Fruit fly (Drosophila melanogaster): ENCODE data around the gene Cdep.

Cdep gene

dm6 chr3R:4906627-4906940 is 3.8 kb upstream of the Cdep start (continued):
- TF ChIP-seq CG2202 (tag; optimal IDR thresholded peaks at IDR 0.05) (no peak), CG33213 (GFP tag; optimal IDR thresholded peaks at IDR 0.05) (no peak), vvl (GFP tag; IDR thresholded peaks at IDR 0.05) (0 out of 2 replicates have a peak, but pooled peaks have one; percentile 21), ato (GFP tag; IDR thresholded peaks at IDR 0.05; ENCODE audit: partially characterized antibody) (peak; percentile 25; the same call in 1 of the 2 replicates), mld (GFP tag; IDR thresholded peaks at IDR 0.05; ENCODE audit: partially characterized antibody) (no peak), crol (GFP tag; IDR thresholded peaks at IDR 0.05) (no peak), CG11398 (GFP tag; optimal IDR thresholded peaks at IDR 0.05) (no peak), CG4328 (GFP tag; optimal IDR thresholded peaks at IDR 0.05) (no peak), slp2 (GFP tag; optimal IDR thresholded peaks at IDR 0.05) (no peak), tna (GFP tag; IDR thresholded peaks at IDR 0.05; ENCODE audit: partially characterized antibody) (no peak), Adf1 (GFP tag; IDR thresholded peaks at IDR 0.05) (no peak), Awh (GFP tag; IDR thresholded peaks at IDR 0.05) (no peak), chinmo (GFP tag; IDR thresholded peaks at IDR 0.05; ENCODE audit: partially characterized antibody) (no peak), HLH3B (GFP tag; IDR thresholded peaks at IDR 0.05) (no peak), B-H1 (GFP tag; IDR thresholded peaks at IDR 0.05) (no peak), CG12155 (GFP tag; optimal IDR thresholded peaks at IDR 0.05) (no peak), CG6791 (GFP tag; IDR thresholded peaks at IDR 0.05; ENCODE audit: partially characterized antibody) (peak; percentile 4; the same call in 1 of the 3 replicates), Xbp1 (GFP tag; optimal IDR thresholded peaks at IDR 0.05) (no peak), CG13624 (GFP tag; optimal IDR thresholded peaks at IDR 0.05) (no peak), Med (GFP tag) (peak; percentile 77), CG14860 (GFP tag; IDR thresholded peaks at IDR 0.05; ENCODE audit: partially characterized antibody) (0 out of 3 replicates have a peak, but pooled peaks have one; percentile 0), Dp (GFP tag; optimal IDR thresholded peaks at IDR 0.05) (peak; percentile 7), CG14965 (GFP tag; optimal IDR thresholded peaks at IDR 0.05; ENCODE audit: borderline replicate concordance) (no peak), Lim3 (GFP tag; IDR thresholded peaks at IDR 0.05) (no peak), salm (tag; optimal IDR thresholded peaks at IDR 0.05) (no peak), Vsx1 (GFP tag; optimal IDR thresholded peaks at IDR 0.05) (no peak), Atf3 (GFP tag; optimal IDR thresholded peaks at IDR 0.05) (no peak), Doc3 (GFP tag; IDR thresholded peaks at IDR 0.05; ENCODE audit: partially characterized antibody) (peak; percentile 15; the same call in 1 of the 3 replicates), C15 (GFP tag; IDR thresholded peaks at IDR 0.05) (no peak), CG2116 (GFP tag; optimal IDR thresholded peaks at IDR 0.05) (no peak), kay (GFP tag; optimal IDR thresholded peaks at IDR 0.05) (no peak), E2f1 (GFP tag; IDR thresholded peaks at IDR 0.05) (0 out of 2 replicates have a peak, but pooled peaks have one; percentile 17), Ets65A (GFP tag) (no peak), gcm (GFP tag; optimal IDR thresholded peaks at IDR 0.05) (no peak), CG9797 (GFP tag; optimal IDR thresholded peaks at IDR 0.05) (peak; percentile 69)

DNA sequence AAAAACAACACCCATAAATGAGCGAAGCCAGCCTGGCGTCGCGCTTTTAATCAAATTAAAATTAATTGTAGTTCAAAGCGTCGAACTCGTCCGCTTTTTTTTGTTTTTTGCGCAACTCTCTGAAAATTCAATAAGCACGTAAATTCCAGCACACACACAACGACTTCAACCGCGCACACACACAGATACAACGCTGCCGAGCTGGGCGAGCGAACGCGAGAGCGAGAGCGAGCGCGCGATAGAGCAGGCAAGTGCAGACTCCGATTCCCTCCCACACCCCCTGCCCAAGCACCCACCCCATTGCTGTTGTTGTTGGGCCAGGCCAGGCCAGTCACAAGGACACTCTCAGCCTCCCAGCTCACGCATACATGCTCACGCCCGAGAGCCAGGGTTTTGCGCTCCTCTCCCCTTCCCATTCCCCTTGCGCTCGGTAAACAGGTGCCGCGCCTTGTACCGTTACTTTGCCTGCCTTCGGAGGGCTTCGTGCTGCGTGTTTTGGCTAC is 538 bp downstream of the Cdep start:
- no peak for TF ChIP-seq HLH54F (GFP tag; optimal IDR thresholded peaks at IDR 0.05)
- no peak for TF ChIP-seq CG6765 (GFP tag; optimal IDR thresholded peaks at IDR 0.05)
- no peak for TF ChIP-seq fd96Cb (tag; optimal IDR thresholded peaks at IDR 0.05)
- TF ChIP-seq mam (GFP tag; optimal IDR thresholded peaks at IDR 0.05) = no peak
- TF ChIP-seq so (GFP tag; IDR thresholded peaks at IDR 0.05) = no peak
- TF ChIP-seq CG7556 (GFP tag; optimal IDR thresholded peaks at IDR 0.05) = no peak
- TF ChIP-seq Aef1 (GFP tag; IDR thresholded peaks at IDR 0.05) = peak; percentile 51; the same call in 2 of the 3 replicates
- 0 out of 3 replicates have a peak, but pooled peaks have one; percentile 1 for TF ChIP-seq CG2199 (GFP tag; IDR thresholded peaks at IDR 0.05)
- TF ChIP-seq CG10543 (GFP tag; optimal IDR thresholded peaks at IDR 0.05) = peak; percentile 51
- no peak for TF ChIP-seq CG2889 (GFP tag; IDR thresholded peaks at IDR 0.05)
- TF ChIP-seq PHDP (tag; optimal IDR thresholded peaks at IDR 0.05) = no peak
- TF ChIP-seq hb (GFP tag; IDR thresholded peaks at IDR 0.05; ENCODE audit: partially characterized antibody) = no peak
- no peak for TF ChIP-seq gcm (GFP tag; optimal IDR thresholded peaks at IDR 0.05)
- peak; percentile 3 for TF ChIP-seq CG7987 (GFP tag; optimal IDR thresholded peaks at IDR 0.05)
- no peak for TF ChIP-seq CG12219 (GFP tag; optimal IDR thresholded peaks at IDR 0.05)
- no peak for TF ChIP-seq pita (GFP tag; optimal IDR thresholded peaks at IDR 0.05)
- no peak for TF ChIP-seq lov (optimal IDR thresholded peaks at IDR 0.05)
- TF ChIP-seq lov (GFP tag; IDR thresholded peaks at IDR 0.05) = 0 out of 3 replicates have a peak, but pooled peaks have one; percentile 35
- peak; percentile 32; the same call in 1 of the 2 replicates for TF ChIP-seq rib (GFP tag; IDR thresholded peaks at IDR 0.05)
